Worm (Caenorhabditis elegans) whole organism, young adult: ENCODE data around the gene sti-1.
A peak's percentile ranks its signal among the peaks of the same experiment; 100 is the strongest.

Source experiments
- B0336.3 ChIP-seq: fragments of 200-800 bp; sonication (Bioruptor generic); IDR thresholded peaks from 2 replicates; pipeline ENCODE4 v1.3.6; 2022; ENCODE audit warnings: missing genetic modification characterization, missing compliant biosample characterization
- F49E8.2 ChIP-seq: sonication (generic microtip); optimal IDR thresholded peaks from 3 replicates; lab custom pipeline; 2017; ENCODE audit warnings: missing genetic modification characterization, mild to moderate bottlenecking, missing compliant biosample characterization, antibody characterized with exemption, moderate library complexity; ENCODE audit not compliant: insufficient read depth
- Y53F4B.3 ChIP-seq: fragments of 200-800 bp; sonication (Bioruptor generic); IDR thresholded peaks from 2 replicates; pipeline ENCODE4 v1.3.6; 2022; ENCODE audit warnings: missing genetic modification reagents, missing genetic modification characterization, missing compliant biosample characterization
- Y53G8AR.9 ChIP-seq: fragments of 200-800 bp; sonication (Bioruptor generic); conservative IDR thresholded peaks from 2 replicates; pipeline ENCODE4 v1.3.6; 2022; ENCODE audit warnings: missing genetic modification reagents, missing genetic modification characterization, missing compliant biosample characterization
- Y56A3A.18 ChIP-seq: fragments of 200-800 bp; sonication (Bioruptor generic); IDR thresholded peaks from 2 replicates; pipeline ENCODE4 v1.3.6; 2022; ENCODE audit warnings: missing genetic modification reagents, missing genetic modification characterization, missing compliant biosample characterization
- ZK185.1 ChIP-seq: sonication (generic microtip); optimal IDR thresholded peaks from 2 replicates; lab custom pipeline; 2016; ENCODE audit warnings: mild to moderate bottlenecking, missing genetic modification characterization, missing compliant biosample characterization; ENCODE audit not compliant: poor library complexity, severe bottlenecking
- ama-1 ChIP-seq, 3 experiments: fragments of 150-350 bp in 1 of 3; sonication (generic microtip) in 2 of 3; optimal IDR thresholded peaks; 2 replicates each; lab custom pipeline; 2014 to 2018; ENCODE audit warnings: missing biosample characterization in 2 of 3, missing genetic modification characterization in 2 of 3, missing genetic modification reagents in 2 of 3
- attf-3 ChIP-seq: fragments of 200-800 bp; sonication (Bioruptor generic); conservative IDR thresholded peaks from 2 replicates; pipeline ENCODE4 v1.3.6; 2022; ENCODE audit warnings: missing genetic modification reagents, missing genetic modification characterization, missing compliant biosample characterization
- bed-2 ChIP-seq: fragments of 200-800 bp; sonication (Bioruptor generic); IDR thresholded peaks from 2 replicates; pipeline ENCODE4 v1.3.6; 2022; ENCODE audit warnings: missing genetic modification reagents, missing genetic modification characterization, missing compliant biosample characterization
- cebp-1 ChIP-seq, 2 experiments: fragments of 200-800 bp in 1 of 2; sonication (Bioruptor generic) in 1 of 2; sonication (generic microtip) in 1 of 2; IDR thresholded peaks in 1 of 2; optimal IDR thresholded peaks in 1 of 2; 2 replicates each; pipeline versions ENCODE4 v1.3.6 to Lab custom; 2017 to 2022; ENCODE audit warnings: missing compliant biosample characterization in 2 of 2, missing genetic modification characterization in 2 of 2, mild to moderate bottlenecking in 1 of 2, missing genetic modification reagents in 1 of 2, moderate library complexity in 1 of 2
- ceh-40 ChIP-seq: fragments of 200-800 bp; sonication (Bioruptor generic); IDR thresholded peaks from 2 replicates; pipeline ENCODE4 v1.3.6; 2022; ENCODE audit warnings: missing genetic modification characterization, missing compliant biosample characterization
- ceh-58 ChIP-seq: fragments of 200-800 bp; sonication (Bioruptor generic); IDR thresholded peaks from 2 replicates; pipeline ENCODE4 v1.3.6; 2022; ENCODE audit warnings: missing genetic modification characterization, missing compliant biosample characterization
- die-1 ChIP-seq: sonication (generic microtip); optimal IDR thresholded peaks from 2 replicates; lab custom pipeline; 2016; ENCODE audit warnings: missing genotype, mild to moderate bottlenecking, missing genetic modification characterization, missing compliant biosample characterization
- egl-18 ChIP-seq: fragments of 200-800 bp; sonication (Bioruptor generic); IDR thresholded peaks from 2 replicates; pipeline ENCODE4 v1.3.6; 2022; ENCODE audit warnings: missing genetic modification reagents, missing genetic modification characterization, missing compliant biosample characterization
- egl-44 ChIP-seq: fragments of 200-800 bp; sonication (Bioruptor generic); IDR thresholded peaks from 2 replicates; pipeline ENCODE4 v1.3.6; 2022; ENCODE audit warnings: missing genetic modification reagents, missing genetic modification characterization, missing compliant biosample characterization
- fkh-3 ChIP-seq: sonication (generic microtip); optimal IDR thresholded peaks from 2 replicates; lab custom pipeline; 2016; ENCODE audit warnings: mild to moderate bottlenecking, missing genetic modification characterization, missing compliant biosample characterization
- lin-26 ChIP-seq: fragments of 200-800 bp; sonication (Bioruptor generic); IDR thresholded peaks from 2 replicates; pipeline ENCODE4 v1.3.6; 2022; ENCODE audit warnings: missing genetic modification reagents, missing genetic modification characterization, missing compliant biosample characterization
- lin-35 ChIP-seq, 3 experiments: fragments of 150-350 bp in 2 of 3; sonication (generic microtip) in 1 of 3; optimal IDR thresholded peaks; 2 replicates each; lab custom pipeline; 2014 to 2018; ENCODE audit warnings: missing biosample characterization in 3 of 3, missing genetic modification characterization in 3 of 3, missing genetic modification reagents in 3 of 3
- mxl-1 ChIP-seq: sonication (generic microtip); optimal IDR thresholded peaks from 2 replicates; lab custom pipeline; 2016; ENCODE audit warnings: missing genetic modification characterization, missing compliant biosample characterization
- nfyb-1 ChIP-seq: fragments of 200-800 bp; sonication (Bioruptor generic); IDR thresholded peaks from 2 replicates; pipeline ENCODE4 v1.3.6; 2022; ENCODE audit warnings: missing genetic modification reagents, missing genetic modification characterization, missing compliant biosample characterization
- nhr-120 ChIP-seq: fragments of 200-800 bp; sonication (Bioruptor generic); IDR thresholded peaks from 2 replicates; pipeline ENCODE4 v1.3.6; 2022; ENCODE audit warnings: missing genetic modification characterization, missing compliant biosample characterization
- nhr-90 ChIP-seq: sonication (generic microtip); optimal IDR thresholded peaks from 2 replicates; lab custom pipeline; 2016; ENCODE audit warnings: missing genotype, mild to moderate bottlenecking, missing genetic modification characterization, missing compliant biosample characterization
- snpc-1.3 ChIP-seq: sonication (generic microtip); optimal IDR thresholded peaks from 2 replicates; lab custom pipeline; 2017; ENCODE audit warnings: missing genetic modification characterization, mild to moderate bottlenecking, missing compliant biosample characterization, antibody characterized with exemption, moderate library complexity, missing genotype, missing genetic modification reagents; ENCODE audit not compliant: insufficient read depth
- somi-1 ChIP-seq: fragments of 200-800 bp; sonication (Bioruptor generic); optimal IDR thresholded peaks from 2 replicates; lab custom pipeline; 2018; ENCODE audit warnings: mild to moderate bottlenecking, missing genetic modification characterization, missing compliant biosample characterization
- tlf-1 ChIP-seq: fragments of 200-800 bp; sonication (Bioruptor generic); optimal IDR thresholded peaks from 2 replicates; lab custom pipeline; 2018; ENCODE audit warnings: mild to moderate bottlenecking, missing genetic modification characterization, missing compliant biosample characterization
- zfh-2 ChIP-seq: fragments of 200-800 bp; sonication (Bioruptor generic); conservative IDR thresholded peaks from 2 replicates; pipeline ENCODE4 v1.3.6; 2022; ENCODE audit warnings: missing genetic modification reagents, missing genetic modification characterization, missing compliant biosample characterization
- ztf-3 ChIP-seq: fragments of 200-800 bp; sonication (Bioruptor generic); optimal IDR thresholded peaks from 2 replicates; lab custom pipeline; 2018; ENCODE audit warnings: mild to moderate bottlenecking, missing genetic modification characterization, missing compliant biosample characterization

sti-1 gene

DNA sequence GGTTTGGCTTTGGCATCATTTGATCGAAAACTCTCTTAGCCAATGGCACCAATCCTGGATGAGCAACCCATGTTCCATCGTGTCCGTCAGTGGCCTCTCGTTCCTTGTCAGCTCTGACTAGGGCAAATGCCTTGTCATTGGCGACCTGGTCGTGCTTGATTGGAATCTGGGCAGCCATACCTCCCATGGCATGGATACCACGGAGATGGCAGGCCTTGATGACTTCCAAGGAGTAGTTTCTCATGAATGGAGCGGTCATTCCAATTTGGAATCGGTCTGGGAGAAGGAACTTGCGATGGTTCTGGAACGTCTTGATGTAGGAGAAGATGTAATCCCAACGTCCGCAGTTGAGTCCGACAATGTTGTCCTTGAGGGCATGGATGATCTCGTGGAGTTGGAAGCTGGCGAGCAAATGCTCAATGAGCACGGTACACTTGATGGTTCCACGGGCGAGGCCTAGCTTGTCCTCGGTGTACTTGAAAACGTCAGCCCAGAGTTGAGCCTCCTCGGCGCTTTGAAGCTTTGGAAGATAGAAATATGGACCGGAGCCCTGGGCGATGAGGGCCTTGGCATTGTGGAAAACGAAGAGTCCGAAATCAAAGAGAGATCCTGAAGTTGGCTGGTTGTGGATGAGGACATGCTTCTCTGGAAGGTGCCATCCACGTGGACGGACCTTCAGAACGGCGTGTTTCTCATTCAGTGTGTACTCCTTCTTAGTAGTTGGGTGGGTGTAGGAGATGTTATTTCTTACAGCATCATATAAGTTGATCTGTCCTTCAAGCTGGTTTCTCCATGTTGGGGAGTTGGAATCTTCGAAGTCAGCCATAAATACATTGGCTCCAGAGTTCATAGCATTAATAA lies 48.1 kb upstream of the sti-1 start:
- TF ChIP-seq somi-1 (GFP tag; lab: Kevin White, UChicago) (peak; percentile 18), tlf-1 (GFP tag; lab: Kevin White, UChicago) (peak; percentile 9), egl-44 (GFP tag; lab: Robert Waterston, UW) (peak; percentile 25), nfyb-1 (0 out of 2 replicates have a peak, but pooled peaks have one; percentile 14), B0336.3 (GFP tag; lab: Robert Waterston, UW) (peak; percentile 6), ZK185.1 (tag; lab: Kevin White, UChicago) (peak; percentile 67), fkh-3 (no peak), ceh-40 (GFP tag; lab: Robert Waterston, UW) (0 out of 2 replicates have a peak, but pooled peaks have one; percentile 5), ama-1 (optimal IDR thresholded peaks at IDR 0.05; lab: Kevin White, UChicago) (peak; percentile 88), ama-1 (GFP tag; optimal IDR thresholded peaks at IDR 0.05; lab: Kevin White, UChicago) (peak in 1 of 2 experiments; percentile 12), lin-26 (GFP tag; lab: Robert Waterston, UW) (peak; percentile 75; the same call in 1 of the 2 replicates), snpc-1.3 (tag; lab: Kevin White, UChicago) (no peak), ceh-58 (0 out of 2 replicates have a peak, but pooled peaks have one; percentile 16), Y53G8AR.9 (GFP tag; lab: Robert Waterston, UW) (peak; percentile 10), cebp-1 (GFP tag; IDR thresholded peaks at IDR 0.05; lab: Robert Waterston, UW) (no peak), cebp-1 (tag; optimal IDR thresholded peaks at IDR 0.05; lab: Kevin White, UChicago) (peak; percentile 6), zfh-2 (GFP tag; lab: Robert Waterston, UW) (no peak)

DNA sequence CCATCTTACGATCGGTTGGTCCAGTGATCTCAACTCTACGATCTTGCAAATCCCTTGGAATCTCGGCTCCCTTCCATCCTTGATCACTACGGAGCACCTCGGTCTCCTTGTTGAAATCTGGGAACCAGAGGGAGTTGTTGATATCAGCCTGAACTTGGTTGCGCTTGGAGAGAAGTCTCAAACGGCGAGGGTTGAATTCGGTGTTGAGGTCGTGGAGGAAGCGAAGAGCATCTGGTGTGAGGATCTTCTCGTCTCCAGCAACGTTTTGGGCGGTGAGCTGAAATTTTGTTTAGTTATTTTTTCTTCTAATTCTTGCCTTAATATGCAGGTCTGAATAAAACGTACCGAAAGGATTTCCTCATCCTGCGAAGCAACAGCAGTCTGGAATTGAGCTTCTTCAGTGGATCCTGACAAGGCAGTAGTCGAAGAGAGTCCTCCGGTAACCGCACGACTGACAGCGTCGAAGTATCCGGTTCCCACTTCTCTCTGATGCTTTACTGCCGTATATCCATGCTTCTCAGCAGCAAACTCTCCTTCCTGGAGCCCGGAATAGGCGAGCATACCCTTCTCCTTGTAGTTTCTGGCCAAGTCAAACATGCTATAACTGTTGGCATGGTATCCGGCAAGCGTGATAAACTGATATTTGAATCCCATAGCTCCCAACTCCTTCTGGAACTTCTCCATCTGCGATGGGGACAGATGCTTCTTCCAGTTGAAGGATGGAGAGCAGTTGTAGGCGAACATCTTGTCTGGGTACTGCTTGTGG lies 47.3 kb upstream of the sti-1 start:
- TF ChIP-seq somi-1 (GFP tag; lab: Kevin White, UChicago) (no peak), egl-18 (GFP tag; lab: Robert Waterston, UW) (no peak; the same call in 1 of the 2 replicates), mxl-1 (tag; lab: Kevin White, UChicago) (no peak), attf-3 (GFP tag; lab: Robert Waterston, UW) (no peak), cebp-1 (GFP tag; IDR thresholded peaks at IDR 0.05; lab: Robert Waterston, UW) (no peak), cebp-1 (tag; optimal IDR thresholded peaks at IDR 0.05; lab: Kevin White, UChicago) (no peak), ZK185.1 (tag; lab: Kevin White, UChicago) (peak; percentile 77), Y56A3A.18 (0 out of 2 replicates have a peak, but pooled peaks have one; percentile 8), zfh-2 (GFP tag; lab: Robert Waterston, UW) (0 out of 2 replicates have a peak, but pooled peaks have one; percentile 27), Y53G8AR.9 (GFP tag; lab: Robert Waterston, UW) (peak; percentile 64), nhr-120 (peak; percentile 70; the same call in 1 of the 2 replicates), die-1 (tag; lab: Kevin White, UChicago) (peak; percentile 31), lin-35 (GFP tag; optimal IDR thresholded peaks at IDR 0.05; lab: Kevin White, UChicago) (peak in 1 of 3 experiments; percentile 31), Y53F4B.3 (GFP tag; lab: Robert Waterston, UW) (no peak), bed-2 (GFP tag; lab: Robert Waterston, UW) (0 out of 2 replicates have a peak, but pooled peaks have one; percentile 6), ztf-3 (peak; percentile 15), F49E8.2 (tag; lab: Kevin White, UChicago) (no peak), ama-1 (optimal IDR thresholded peaks at IDR 0.05; lab: Kevin White, UChicago) (peak; percentile 86), ama-1 (GFP tag; optimal IDR thresholded peaks at IDR 0.05; lab: Kevin White, UChicago) (no peak), nhr-90 (tag; lab: Kevin White, UChicago) (peak; percentile 5)
